Worm (Caenorhabditis elegans): ENCODE data around the gene F11A5.9.

DNA sequence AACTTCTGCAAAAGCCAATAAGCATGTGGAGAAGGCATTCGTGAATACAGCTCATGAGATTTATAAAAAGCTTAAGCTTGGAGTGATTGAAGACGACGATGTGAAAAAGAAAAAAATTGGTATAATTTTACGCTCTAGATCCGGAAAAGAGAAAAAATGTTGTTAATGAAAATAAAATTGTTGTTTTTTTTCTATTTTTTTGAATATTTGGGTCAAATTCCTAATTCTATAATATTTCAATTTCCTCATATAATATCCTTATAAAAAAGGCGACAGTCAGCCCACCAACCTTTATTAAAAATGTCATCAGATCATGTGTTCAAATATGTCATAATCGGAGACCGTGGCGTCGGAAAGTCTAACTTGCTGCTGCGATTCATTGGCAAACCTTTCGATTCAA lies 19.3 kb upstream of the F11A5.9 start, which contains the start of gene rabr-3:
- TF ChIP-seq dao-5 (tag; optimal IDR thresholded peaks at IDR 0.05) (no peak), him-1 (tag; optimal IDR thresholded peaks at IDR 0.05) (no peak)
